Worm (Caenorhabditis elegans) whole organism, midembryonic: ENCODE measurements around the gene R10E4.3.
A peak's percentile ranks its signal among the peaks of the same experiment; 100 is the strongest.

Source experiments
- T22C8.4 ChIP-seq: fragments of 200-800 bp; sonication (Bioruptor generic); IDR thresholded peaks from 2 replicates; pipeline ENCODE4 v1.3.6; 2022; ENCODE audit warnings: missing genetic modification characterization, missing compliant biosample characterization
- cog-1 ChIP-seq: sonication (generic microtip); optimal IDR thresholded peaks from 2 replicates; lab custom pipeline; 2016; ENCODE audit warnings: missing genetic modification characterization, missing compliant biosample characterization
- flt-1 ChIP-seq: fragments of 200-800 bp; sonication (Bioruptor generic); IDR thresholded peaks from 2 replicates; pipeline ENCODE4 v1.3.6; 2022; ENCODE audit warnings: missing genetic modification characterization, missing compliant biosample characterization
- klf-2 ChIP-seq: fragments of 200-800 bp; sonication (Bioruptor generic); conservative IDR thresholded peaks from 2 replicates; pipeline ENCODE4 v1.3.6; 2022; ENCODE audit warnings: missing genetic modification reagents, missing genetic modification characterization, missing compliant biosample characterization
- med-1 ChIP-seq: sonication (generic microtip); optimal IDR thresholded peaks from 2 replicates; lab custom pipeline; 2017; ENCODE audit warnings: missing genetic modification characterization, mild to moderate bottlenecking, missing compliant biosample characterization, antibody characterized with exemption, missing genetic modification reagents; ENCODE audit not compliant: insufficient read depth
- ref-1 ChIP-seq: fragments of 200-800 bp; sonication (Bioruptor generic); conservative IDR thresholded peaks from 2 replicates; pipeline ENCODE4 v1.3.6; 2022; ENCODE audit warnings: missing genetic modification reagents, missing genetic modification characterization, missing compliant biosample characterization
- tab-1 ChIP-seq: fragments of 200-800 bp; sonication (Bioruptor generic); IDR thresholded peaks from 2 replicates; pipeline ENCODE4 v1.3.6; 2022; ENCODE audit warnings: missing genetic modification characterization, missing compliant biosample characterization
- ztf-23 ChIP-seq: fragments of 200-800 bp; sonication (Bioruptor generic); IDR thresholded peaks from 2 replicates; pipeline ENCODE4 v1.3.6; 2022; ENCODE audit warnings: missing genetic modification reagents, missing genetic modification characterization, missing compliant biosample characterization
- ztf-29 ChIP-seq: fragments of 200-800 bp; sonication (Bioruptor generic); IDR thresholded peaks from 2 replicates; pipeline ENCODE4 v1.3.6; 2022; ENCODE audit warnings: missing genetic modification reagents, missing genetic modification characterization, missing compliant biosample characterization

Gene R10E4.3

DNA sequence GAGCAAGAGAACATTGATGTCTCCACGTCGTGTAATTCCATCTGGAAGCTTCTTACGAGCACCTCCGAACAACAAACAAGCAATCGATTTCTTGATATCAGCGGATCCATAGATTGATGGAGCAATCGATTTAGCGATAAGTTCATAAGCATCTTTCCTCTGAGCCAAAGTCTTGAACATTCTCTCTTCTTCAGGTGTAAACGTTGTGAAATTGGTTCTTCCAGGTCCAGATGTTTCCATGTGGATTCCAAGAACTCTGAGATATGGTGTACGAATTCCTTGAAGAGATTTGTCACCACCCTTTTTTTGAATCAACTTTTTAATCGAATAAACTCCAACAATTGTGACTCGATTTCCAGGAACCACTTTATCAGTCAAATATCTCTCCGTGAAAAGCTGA lies 2.7 kb upstream of the R10E4.3 start:
- no peak for TF ChIP-seq ztf-29 (GFP tag; lab: Robert Waterston, UW)
- TF ChIP-seq ztf-23 (GFP tag; lab: Robert Waterston, UW) = no peak
- TF ChIP-seq klf-2 (GFP tag; lab: Robert Waterston, UW) = no peak
- TF ChIP-seq cog-1 (tag; lab: Kevin White, UChicago) = no peak
- no peak for TF ChIP-seq med-1
- no peak for TF ChIP-seq tab-1
- TF ChIP-seq T22C8.4 (GFP tag; lab: Robert Waterston, UW) = no peak
- TF ChIP-seq flt-1 = no peak
- TF ChIP-seq ref-1 (GFP tag; lab: Robert Waterston, UW) = no peak

DNA sequence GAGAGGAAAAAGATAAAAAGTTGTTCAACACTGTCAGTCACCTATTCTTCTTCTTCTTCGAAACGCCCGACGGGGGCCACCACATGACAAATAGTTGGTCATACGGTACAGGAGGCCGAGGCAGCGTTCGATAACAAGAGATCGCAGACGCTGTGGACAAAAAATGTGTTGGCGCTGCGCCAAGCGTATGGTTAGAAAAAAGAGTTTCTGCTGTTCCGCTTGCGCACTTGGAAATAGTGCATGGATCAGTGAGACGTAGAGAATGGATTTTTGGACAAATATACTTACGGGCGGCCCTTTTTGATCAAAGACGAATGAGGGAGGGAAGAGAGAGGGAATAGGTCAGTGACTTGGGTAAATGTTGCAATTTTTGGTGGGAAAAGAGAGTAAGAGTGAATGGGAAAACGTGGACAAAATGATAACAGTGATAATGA lies 2.5 kb downstream of the R10E4.3 start:
- TF ChIP-seq ztf-23 (GFP tag; lab: Robert Waterston, UW) (no peak), cog-1 (tag; lab: Kevin White, UChicago) (no peak), med-1 (no peak), ref-1 (GFP tag; lab: Robert Waterston, UW) (no peak), klf-2 (GFP tag; lab: Robert Waterston, UW) (no peak)

DNA sequence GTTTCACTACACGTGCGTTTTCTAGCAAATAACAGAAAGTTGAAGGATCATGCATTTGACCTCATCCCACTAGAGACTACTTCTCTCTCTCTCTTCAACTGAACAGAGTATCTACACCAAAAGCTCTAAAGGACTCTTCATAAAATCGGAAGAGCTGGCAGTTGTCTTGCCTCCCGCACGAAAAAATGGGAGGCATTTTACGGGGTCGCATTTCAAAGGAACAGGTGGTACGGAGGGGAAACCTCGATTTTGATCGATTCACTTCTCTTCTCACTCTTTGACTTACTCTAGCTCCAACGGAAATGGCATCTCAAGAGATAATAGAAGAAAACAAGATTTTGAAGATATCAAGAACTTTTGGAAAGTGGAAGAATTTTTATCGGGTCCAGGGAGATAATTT lies 4.1 kb downstream of the R10E4.3 start:
- TF ChIP-seq ztf-23 (GFP tag; lab: Robert Waterston, UW) (no peak), ztf-29 (GFP tag; lab: Robert Waterston, UW) (no peak), ref-1 (GFP tag; lab: Robert Waterston, UW) (no peak), med-1 (no peak), flt-1 (no peak), tab-1 (no peak), cog-1 (tag; lab: Kevin White, UChicago) (no peak), T22C8.4 (GFP tag; lab: Robert Waterston, UW) (no peak), klf-2 (GFP tag; lab: Robert Waterston, UW) (no peak)

DNA sequence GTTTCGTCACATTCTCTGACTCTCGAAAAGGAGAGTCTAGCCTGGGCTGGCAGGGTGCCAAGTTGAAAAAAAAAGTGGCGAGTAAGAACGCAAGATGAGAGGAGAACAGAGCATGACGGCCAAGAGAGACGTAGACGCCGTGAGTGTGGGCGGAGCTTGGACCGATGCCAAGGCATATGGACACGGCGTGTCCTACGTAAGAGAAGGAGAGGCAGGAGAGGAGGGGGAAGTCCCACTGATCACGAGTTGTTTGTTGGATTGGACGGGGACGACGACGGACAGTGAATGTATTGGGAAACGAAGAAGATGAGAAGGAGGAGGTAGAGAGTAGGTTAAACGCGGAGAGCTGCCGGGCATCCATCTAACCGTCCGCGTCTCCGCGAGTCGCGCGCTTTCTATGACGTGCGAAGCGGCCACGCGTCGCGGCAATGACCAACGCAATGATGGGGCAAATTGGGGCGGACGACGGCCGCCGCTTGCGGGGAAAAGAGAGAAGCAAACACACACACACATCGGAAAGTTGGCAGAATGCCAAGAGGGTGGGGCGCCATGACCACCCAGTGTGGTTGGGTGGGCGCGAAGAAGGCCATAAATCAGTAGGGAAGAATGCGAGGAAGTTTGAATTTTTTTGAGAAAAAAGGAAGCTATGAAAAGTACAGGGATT lies 5.2 kb downstream of the R10E4.3 start:
- TF ChIP-seq flt-1 (peak; percentile 73; the same call in 1 of the 2 replicates), med-1 (no peak), tab-1 (peak; percentile 76; the same call in 1 of the 2 replicates), ztf-29 (GFP tag; lab: Robert Waterston, UW) (peak; percentile 35), cog-1 (tag; lab: Kevin White, UChicago) (peak; percentile 99), ztf-23 (GFP tag; lab: Robert Waterston, UW) (peak; percentile 59; the same call in 1 of the 2 replicates), ref-1 (GFP tag; lab: Robert Waterston, UW) (0 out of 2 replicates have a peak, but pooled peaks have one; percentile 18), klf-2 (GFP tag; lab: Robert Waterston, UW) (no peak; the same call in 1 of the 2 replicates)

DNA sequence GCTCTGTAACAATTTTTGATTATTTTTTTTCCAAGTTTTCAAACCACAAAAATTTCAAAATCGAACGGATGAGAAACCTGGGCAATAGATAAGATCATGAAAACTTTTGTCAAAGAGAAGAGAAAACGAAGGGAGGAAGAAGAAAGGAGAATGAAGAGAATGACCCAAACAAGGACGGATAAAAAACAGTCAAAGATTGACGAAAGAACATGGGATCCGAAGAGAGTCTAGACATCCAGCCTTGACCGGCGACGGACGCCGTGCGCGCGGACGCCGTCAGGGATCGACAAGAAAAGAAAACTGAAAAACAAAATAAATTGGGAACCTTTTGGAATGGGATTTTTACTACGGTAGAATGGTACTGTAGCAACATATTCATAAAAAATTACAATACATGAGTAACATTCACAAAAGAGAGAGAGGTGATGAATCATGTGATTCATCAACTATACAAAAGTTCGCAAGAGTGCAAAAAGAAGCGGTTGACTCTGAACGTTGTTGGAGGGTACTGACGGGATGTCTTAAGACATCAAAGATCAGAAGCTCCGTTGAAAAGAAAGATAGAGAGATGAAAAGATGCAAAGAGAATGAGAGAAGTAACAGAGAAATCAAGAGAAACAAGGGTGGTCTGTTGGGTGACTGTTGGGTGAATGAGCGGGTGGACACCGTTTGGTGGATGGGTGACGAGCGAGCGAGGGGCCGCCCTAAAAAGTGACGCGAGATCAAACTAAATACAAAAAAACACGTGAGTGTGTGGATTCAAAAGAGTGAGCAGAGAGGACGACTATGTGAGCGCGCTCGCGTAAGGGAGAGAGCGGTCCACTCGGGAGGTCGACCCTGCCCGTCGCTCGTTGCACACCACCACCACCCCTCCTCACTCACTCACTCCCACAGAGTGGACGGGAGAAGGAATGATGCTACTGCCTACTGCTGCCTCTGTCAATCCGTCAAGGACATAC lies 6.8 kb downstream of the R10E4.3 start, which contains the start of gene sup-26:
TSS of gene sup-26 (minus strand) at position 10 of the 959 bp plus-strand sequence.
- TF ChIP-seq flt-1 (peak; percentile 47; the same call in 1 of the 2 replicates), med-1 (no peak), cog-1 (tag; lab: Kevin White, UChicago) (no peak), ref-1 (GFP tag; lab: Robert Waterston, UW) (no peak), ztf-29 (GFP tag; lab: Robert Waterston, UW) (no peak), tab-1 (peak; percentile 15; the same call in 1 of the 2 replicates), T22C8.4 (GFP tag; lab: Robert Waterston, UW) (no peak), klf-2 (GFP tag; lab: Robert Waterston, UW) (0 out of 2 replicates have a peak, but pooled peaks have one; percentile 38), ztf-23 (GFP tag; lab: Robert Waterston, UW) (peak; percentile 26; the same call in 1 of the 2 replicates)

DNA sequence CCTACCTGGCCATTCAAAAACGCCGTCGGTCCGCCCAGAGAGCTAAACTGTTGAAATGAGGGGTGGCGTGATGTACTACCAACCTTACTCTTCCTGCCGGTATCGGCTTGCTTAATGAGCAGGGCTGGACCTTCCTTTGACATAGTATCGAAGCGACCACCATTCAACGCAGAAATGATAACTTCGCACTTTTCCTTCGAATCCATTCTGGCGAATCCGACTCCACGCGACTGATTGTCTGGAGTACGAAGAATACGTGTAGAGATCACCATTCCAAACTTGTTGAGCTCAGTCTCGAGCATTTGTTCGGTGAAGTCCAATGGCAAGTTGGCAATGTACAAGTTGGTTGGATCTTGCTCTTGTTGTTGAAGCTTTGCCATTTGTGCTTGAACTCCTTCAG lies 9.1 kb downstream of the R10E4.3 start:
- TF ChIP-seq ztf-23 (GFP tag; lab: Robert Waterston, UW) = no peak
- no peak for TF ChIP-seq klf-2 (GFP tag; lab: Robert Waterston, UW)
- TF ChIP-seq T22C8.4 (GFP tag; lab: Robert Waterston, UW) = no peak
- 0 out of 2 replicates have a peak, but pooled peaks have one; percentile 45 for TF ChIP-seq flt-1
- no peak for TF ChIP-seq med-1
- TF ChIP-seq tab-1 = no peak

DNA sequence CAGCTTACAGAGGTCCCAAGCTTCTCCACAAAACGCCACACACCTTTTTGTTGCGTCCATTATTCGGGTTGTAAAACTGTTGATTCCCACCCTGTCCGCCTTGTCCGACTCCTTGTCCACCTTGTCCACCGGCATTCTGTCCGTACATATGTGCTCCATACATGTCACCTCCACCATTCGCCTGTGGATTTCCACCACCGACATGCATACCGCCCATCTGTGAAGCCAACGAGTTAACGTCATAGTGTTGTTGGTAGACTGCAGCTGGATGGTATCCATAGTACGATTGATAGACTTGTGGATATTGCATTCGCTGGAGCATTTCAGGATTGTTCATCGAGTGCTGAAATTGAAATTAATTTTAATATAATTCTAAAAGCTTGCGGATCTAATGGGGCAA lies 9.5 kb downstream of the R10E4.3 start:
- TF ChIP-seq ztf-23 (GFP tag; lab: Robert Waterston, UW) (no peak), cog-1 (tag; lab: Kevin White, UChicago) (no peak), ref-1 (GFP tag; lab: Robert Waterston, UW) (no peak), klf-2 (GFP tag; lab: Robert Waterston, UW) (no peak), tab-1 (no peak), flt-1 (no peak), ztf-29 (GFP tag; lab: Robert Waterston, UW) (no peak), med-1 (no peak), T22C8.4 (GFP tag; lab: Robert Waterston, UW) (no peak)

DNA sequence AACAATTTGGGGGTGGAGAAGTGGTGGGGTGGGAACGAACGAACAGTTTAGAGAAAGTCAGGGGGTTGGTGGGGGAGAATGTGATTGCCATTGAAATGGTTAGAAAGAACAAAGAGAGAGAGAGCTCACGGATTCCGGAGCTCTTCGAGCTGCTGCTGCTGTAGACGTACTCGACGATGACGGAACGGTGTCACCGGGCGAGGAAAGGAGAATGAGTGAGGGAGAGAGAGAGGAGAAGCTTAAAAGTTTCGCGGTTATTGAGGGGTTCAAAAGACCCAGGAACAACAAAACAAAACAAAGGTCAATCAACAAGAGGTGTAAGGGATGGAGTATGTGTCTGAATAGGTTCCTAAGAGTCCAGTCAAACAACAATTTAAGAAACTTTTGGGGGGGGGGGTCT lies 11.0 kb downstream of the R10E4.3 start:
- TF ChIP-seq flt-1 = no peak; the same call in 1 of the 2 replicates
- no peak for TF ChIP-seq T22C8.4 (GFP tag; lab: Robert Waterston, UW)
- no peak for TF ChIP-seq ztf-29 (GFP tag; lab: Robert Waterston, UW)
- TF ChIP-seq klf-2 (GFP tag; lab: Robert Waterston, UW) = no peak
- TF ChIP-seq cog-1 (tag; lab: Kevin White, UChicago) = no peak
- no peak for TF ChIP-seq ztf-23 (GFP tag; lab: Robert Waterston, UW)
- no peak for TF ChIP-seq ref-1 (GFP tag; lab: Robert Waterston, UW)
- TF ChIP-seq med-1 = no peak
- TF ChIP-seq tab-1 = no peak

DNA sequence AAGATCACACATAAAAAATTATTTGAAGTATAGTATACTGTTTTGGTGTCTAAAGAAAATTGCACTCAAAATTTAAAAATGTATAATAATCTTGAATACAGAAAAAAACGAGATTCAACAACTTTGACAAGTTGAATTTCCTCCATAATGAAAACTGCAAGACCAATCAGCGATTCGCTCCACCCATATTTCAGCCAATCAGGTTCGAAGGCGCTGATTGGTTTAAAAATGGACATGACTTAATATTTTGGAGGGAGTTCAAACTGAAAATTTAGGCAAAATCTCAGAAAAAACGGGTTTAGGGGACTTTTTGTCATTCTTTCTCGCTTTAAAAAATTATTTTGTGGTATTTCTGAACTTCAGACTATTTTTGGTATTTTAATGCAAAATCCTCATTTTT lies 11.6 kb downstream of the R10E4.3 start:
- no peak for TF ChIP-seq cog-1 (tag; lab: Kevin White, UChicago)
- no peak for TF ChIP-seq T22C8.4 (GFP tag; lab: Robert Waterston, UW)
- TF ChIP-seq flt-1 = peak; percentile 9; the same call in 1 of the 2 replicates
- TF ChIP-seq med-1 = no peak
- no peak for TF ChIP-seq ref-1 (GFP tag; lab: Robert Waterston, UW)
- no peak for TF ChIP-seq tab-1
- no peak for TF ChIP-seq ztf-23 (GFP tag; lab: Robert Waterston, UW)
